Worm (Caenorhabditis elegans): ENCODE results near the gene sdz-37.

DNA sequence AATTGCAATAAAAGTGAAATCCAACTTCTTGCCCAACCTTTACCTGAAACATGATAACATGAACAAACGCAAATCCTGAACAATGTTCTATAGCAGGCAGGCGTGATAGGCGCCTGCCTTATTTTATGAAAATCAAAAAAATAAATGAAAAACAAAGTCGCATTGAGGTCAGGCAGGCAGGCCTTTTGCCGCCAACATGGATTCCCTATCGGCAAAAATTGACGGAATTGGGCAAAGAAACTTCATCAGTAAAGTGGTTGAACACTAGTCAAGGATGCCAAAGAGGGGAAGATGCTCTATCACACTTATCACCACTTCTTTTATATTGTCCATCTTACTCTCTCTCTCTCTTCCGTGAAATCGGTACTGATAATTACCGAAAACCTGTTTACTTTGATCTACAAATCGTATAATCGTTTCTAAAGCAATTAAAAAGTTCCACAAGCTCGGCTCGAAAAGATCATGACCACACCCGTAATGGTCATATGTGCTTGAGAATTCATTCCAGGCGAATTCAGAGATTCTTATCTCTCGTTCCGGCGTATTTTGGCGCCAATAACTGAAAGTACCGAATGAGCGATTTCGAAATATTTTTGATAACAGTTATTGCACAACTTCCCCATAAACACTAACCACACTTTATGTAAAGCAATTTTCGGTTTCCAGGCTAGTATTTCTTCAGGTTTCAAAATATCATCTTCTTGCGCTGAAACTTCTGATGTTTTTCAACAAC lies 17.3 kb downstream of the sdz-37 start, which contains the start of the genes clec-60 and ZK666.11:
- TF ChIP-seq sox-4 (tag; optimal IDR thresholded peaks at IDR 0.05) (no peak), nhr-237 (tag; optimal IDR thresholded peaks at IDR 0.05) (no peak), hlh-17 (GFP tag; optimal IDR thresholded peaks at IDR 0.05; ENCODE audit: borderline replicate concordance) (no peak), ces-1 (GFP tag; optimal IDR thresholded peaks at IDR 0.05) (no peak), lin-15B (tag; optimal IDR thresholded peaks at IDR 0.05) (no peak)
